Worm (Caenorhabditis elegans): ENCODE results near the gene nhr-185.

ce11 chrV:3860123-3860522 is 13.0 kb upstream of the nhr-185 start, which contains the start of gene nhr-189:
- TF ChIP-seq ztf-23 (GFP tag; IDR thresholded peaks at IDR 0.05) (no peak), ref-1 (GFP tag; conservative IDR thresholded peaks at IDR 0.05) (no peak), cog-1 (tag; optimal IDR thresholded peaks at IDR 0.05) (no peak), ztf-29 (GFP tag; IDR thresholded peaks at IDR 0.05) (no peak)
